Fruit fly (Drosophila melanogaster): ENCODE measurements around the gene eIF2beta.

The eIF2beta gene

DNA sequence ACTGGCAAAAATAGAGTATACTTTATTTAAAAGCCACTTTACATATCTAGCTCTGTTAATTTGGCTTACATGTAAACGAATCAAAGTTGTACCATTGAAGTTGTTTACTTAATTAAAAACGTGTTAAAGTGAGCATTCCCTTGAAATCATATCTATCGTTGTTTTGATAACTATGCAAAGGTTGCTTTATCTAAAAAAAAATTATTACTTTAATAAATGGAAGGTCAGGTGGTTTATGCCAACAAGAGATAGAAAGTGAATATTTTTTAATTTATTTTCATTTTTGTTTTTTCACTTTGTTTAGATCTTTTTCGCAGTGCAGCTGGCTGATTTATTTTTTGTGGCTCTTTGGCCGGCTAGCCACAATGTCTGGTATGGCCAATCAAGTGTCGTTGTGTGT, 43.6 kb downstream of the eIF2beta start (continued):
- TF ChIP-seq CG4820 (GFP tag; optimal IDR thresholded peaks at IDR 0.05) = peak; percentile 67
- TF ChIP-seq ssp (GFP tag; IDR thresholded peaks at IDR 0.05) = peak; percentile 47
- TF ChIP-seq gcm (GFP tag; optimal IDR thresholded peaks at IDR 0.05) = peak; percentile 66
- peak; percentile 41 for TF ChIP-seq CG7372 (GFP tag; IDR thresholded peaks at IDR 0.05)
- peak; percentile 20 for TF ChIP-seq CG18764 (GFP tag; optimal IDR thresholded peaks at IDR 0.05)
- TF ChIP-seq sc (optimal IDR thresholded peaks at IDR 0.05) = no peak
- peak; percentile 61 for TF ChIP-seq sc (GFP tag; optimal IDR thresholded peaks at IDR 0.05)
- peak; percentile 82 for TF ChIP-seq az2 (GFP tag; optimal IDR thresholded peaks at IDR 0.05)
- TF ChIP-seq CG5953 (GFP tag; IDR thresholded peaks at IDR 0.05) = no peak
- TF ChIP-seq CG12071 (GFP tag; optimal IDR thresholded peaks at IDR 0.05) = peak; percentile 9
- peak; percentile 64 for TF ChIP-seq Mad (GFP tag; optimal IDR thresholded peaks at IDR 0.05)
- TF ChIP-seq Antp (GFP tag; optimal IDR thresholded peaks at IDR 0.05) = peak; percentile 23
- TF ChIP-seq danr (GFP tag; IDR thresholded peaks at IDR 0.05) = no peak
- peak; percentile 32 for TF ChIP-seq CG8089 (GFP tag; optimal IDR thresholded peaks at IDR 0.05)
- TF ChIP-seq sob (GFP tag; IDR thresholded peaks at IDR 0.05) = peak; percentile 64
- peak; percentile 86 for TF ChIP-seq CG2712 (tag; optimal IDR thresholded peaks at IDR 0.05)
- TF ChIP-seq NFAT (GFP tag; IDR thresholded peaks at IDR 0.05) = 0 out of 2 replicates have a peak, but pooled peaks have one; percentile 2
- peak; percentile 51; the same call in 1 of the 3 replicates for TF ChIP-seq ci (GFP tag; IDR thresholded peaks at IDR 0.05)
- TF ChIP-seq CG6813 (GFP tag; optimal IDR thresholded peaks at IDR 0.05) = no peak
- no peak for TF ChIP-seq vnd (GFP tag; IDR thresholded peaks at IDR 0.05; ENCODE audit: partially characterized antibody)
- TF ChIP-seq CG8281 (tag; optimal IDR thresholded peaks at IDR 0.05) = peak; percentile 43
- peak; percentile 30 for TF ChIP-seq CG2116 (GFP tag; optimal IDR thresholded peaks at IDR 0.05)
- no peak for TF ChIP-seq pros (GFP tag; optimal IDR thresholded peaks at IDR 0.05)
- TF ChIP-seq Abd-B (GFP tag; optimal IDR thresholded peaks at IDR 0.05) = peak; percentile 56
- peak; percentile 76 for TF ChIP-seq CG4424 (GFP tag; optimal IDR thresholded peaks at IDR 0.05)
- peak; percentile 88 for TF ChIP-seq CG18262 (tag; optimal IDR thresholded peaks at IDR 0.05)
- TF ChIP-seq lab (GFP tag; optimal IDR thresholded peaks at IDR 0.05) = peak; percentile 68
- peak; percentile 4 for TF ChIP-seq CrebB (tag; optimal IDR thresholded peaks at IDR 0.05)
- peak; percentile 55 for TF ChIP-seq NC2β (GFP tag; optimal IDR thresholded peaks at IDR 0.05)
- no peak for TF ChIP-seq h (optimal IDR thresholded peaks at IDR 0.05)
- peak; percentile 43; the same call in 1 of the 2 replicates for TF ChIP-seq dimm (GFP tag; IDR thresholded peaks at IDR 0.05)
- no peak for TF ChIP-seq her (GFP tag; optimal IDR thresholded peaks at IDR 0.05)
- peak; percentile 71 for TF ChIP-seq CG5180 (GFP tag; optimal IDR thresholded peaks at IDR 0.05)
- peak; percentile 36 for TF ChIP-seq salm (tag; optimal IDR thresholded peaks at IDR 0.05)
- peak; percentile 81 for TF ChIP-seq CG7556 (GFP tag; optimal IDR thresholded peaks at IDR 0.05)
- TF ChIP-seq Med (GFP tag) = peak; percentile 79
- TF ChIP-seq CG10979 (tag; optimal IDR thresholded peaks at IDR 0.05) = peak; percentile 80
- TF ChIP-seq CG10209 (GFP tag; optimal IDR thresholded peaks at IDR 0.05) = peak; percentile 75
- no peak for TF ChIP-seq CG7963 (GFP tag; IDR thresholded peaks at IDR 0.05; ENCODE audit: partially characterized antibody)
- TF ChIP-seq kah (GFP tag; optimal IDR thresholded peaks at IDR 0.05) = peak; percentile 51
- peak; percentile 90 for TF ChIP-seq CG31441 (GFP tag; IDR thresholded peaks at IDR 0.05)
- TF ChIP-seq CG7786 (GFP tag; optimal IDR thresholded peaks at IDR 0.05) = peak; percentile 1
- peak; percentile 63 for TF ChIP-seq fd3F (GFP tag; optimal IDR thresholded peaks at IDR 0.05)
- peak; percentile 50 for TF ChIP-seq org-1 (GFP tag; optimal IDR thresholded peaks at IDR 0.05)
- TF ChIP-seq lola (GFP tag; optimal IDR thresholded peaks at IDR 0.05) = peak in 1 of 3 experiments; percentile 54
- TF ChIP-seq hbn (GFP tag; IDR thresholded peaks at IDR 0.05; ENCODE audit: partially characterized antibody) = no peak
- no peak for TF ChIP-seq MESR4 (GFP tag; optimal IDR thresholded peaks at IDR 0.05)
- peak; percentile 78 for TF ChIP-seq CG9437 (GFP tag; optimal IDR thresholded peaks at IDR 0.05)
- peak; percentile 59 for TF ChIP-seq Mes4 (GFP tag; optimal IDR thresholded peaks at IDR 0.05)
- TF ChIP-seq Hand (GFP tag; optimal IDR thresholded peaks at IDR 0.05) = peak; percentile 5
- peak; percentile 62 for TF ChIP-seq CG14050 (GFP tag; IDR thresholded peaks at IDR 0.05)
